Worm (Caenorhabditis elegans) whole organism, L3 larva: ENCODE data around the gene cdkl-1.

Experiments
- pha-4 ChIP-seq: fragments of 150-350 bp; optimal IDR thresholded peaks from 2 replicates; lab custom pipeline; 2014; ENCODE audit warnings: missing biosample characterization, missing genetic modification reagents, missing genetic modification characterization
- skn-1 ChIP-seq: fragments of 150-350 bp; optimal IDR thresholded peaks from 2 replicates; lab custom pipeline; 2014; ENCODE audit warnings: missing biosample characterization, missing genetic modification characterization
- unc-62 ChIP-seq: fragments of 150-350 bp; sonication (generic microtip); optimal IDR thresholded peaks from 4 replicates; lab custom pipeline; 2014; ENCODE audit warnings: missing biosample characterization, missing genetic modification reagents, missing genetic modification characterization

DNA sequence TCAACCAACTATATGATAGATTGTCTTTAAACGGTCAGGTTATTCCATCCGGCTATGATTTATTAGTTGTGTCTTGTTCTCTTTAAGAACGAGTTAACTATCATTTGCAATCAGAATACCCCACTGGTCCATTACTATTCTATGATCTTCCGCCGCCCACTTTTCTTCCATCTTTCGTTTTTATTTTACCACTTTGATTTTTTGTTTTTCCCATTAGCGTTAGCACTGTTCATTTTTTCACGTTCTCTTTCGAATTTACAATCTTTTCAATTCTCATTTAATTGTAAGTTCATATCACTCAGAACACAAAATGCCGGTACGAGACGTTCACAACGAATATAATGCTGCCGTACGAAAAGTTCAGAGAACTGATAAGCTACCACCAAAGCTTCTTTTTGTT, 44.9 kb upstream of the cdkl-1 start, which contains the start of gene T04C12.7:
- TF ChIP-seq skn-1 (tag; lab: Kevin White, UChicago) (no peak), unc-62 (GFP tag; lab: Kevin White, UChicago) (no peak), pha-4 (tag; lab: Kevin White, UChicago) (no peak)
